Worm (Caenorhabditis elegans): ENCODE measurements around the gene Y38F1A.2.

Gene Y38F1A.2

DNA sequence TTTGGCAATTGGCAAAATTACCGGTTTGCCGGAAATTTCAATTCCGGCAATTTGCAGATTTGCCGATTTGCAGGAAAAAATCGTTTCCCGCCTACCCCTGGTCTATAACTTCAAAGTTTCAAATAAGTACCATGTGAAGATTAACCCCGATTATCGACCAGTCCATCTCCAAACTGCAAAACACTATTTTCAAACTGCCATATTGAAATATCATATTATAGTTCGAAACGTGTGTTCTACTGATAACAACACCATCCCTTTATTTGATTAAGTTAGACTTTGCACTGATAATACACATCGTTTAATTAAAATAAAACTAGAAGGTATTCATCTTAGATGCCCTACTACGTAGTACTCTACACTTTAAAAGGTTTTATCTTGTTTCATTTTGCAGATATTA is 24.6 kb upstream of the Y38F1A.2 start:
- TF ChIP-seq snpc-4 (tag; optimal IDR thresholded peaks at IDR 0.05) (no peak), pqm-1 (tag; optimal IDR thresholded peaks at IDR 0.05) (peak; percentile 22), elt-2 (tag; optimal IDR thresholded peaks at IDR 0.05) (peak; percentile 69), elt-1 (tag; optimal IDR thresholded peaks at IDR 0.05) (no peak)

DNA sequence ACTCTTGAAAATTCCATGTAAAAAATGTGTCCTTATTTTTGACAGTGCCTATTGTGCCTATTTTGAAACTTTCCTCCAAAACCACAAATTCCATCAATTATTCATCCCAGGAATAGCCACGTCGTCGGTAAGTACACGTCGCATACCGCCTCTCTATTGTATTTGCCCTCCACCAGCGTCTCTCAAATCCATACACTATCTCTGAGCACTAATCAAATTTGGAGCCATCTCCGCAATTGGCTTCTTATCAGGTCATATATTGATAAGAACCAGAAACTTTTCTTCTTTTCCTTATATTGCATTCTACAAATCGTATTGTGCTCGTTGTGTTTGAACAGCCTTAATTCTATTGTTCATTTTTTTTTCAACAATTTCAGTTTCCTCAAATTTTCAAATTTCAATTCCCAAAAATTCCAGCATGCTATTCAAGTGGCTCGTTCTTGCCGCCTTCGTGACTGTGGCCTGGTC is 23.3 kb upstream of the Y38F1A.2 start, which contains the start of gene dct-18:
TSS of gene dct-18 (plus strand) at position 418 of the 468 bp plus-strand sequence.
- TF ChIP-seq pha-4 (tag; optimal IDR thresholded peaks at IDR 0.05): peak; percentile 24
- peak; percentile 77 for TF ChIP-seq pqm-1 (tag; optimal IDR thresholded peaks at IDR 0.05)
- TF ChIP-seq elt-2 (tag; optimal IDR thresholded peaks at IDR 0.05): peak; percentile 95
- no peak for TF ChIP-seq nhr-23 (tag; optimal IDR thresholded peaks at IDR 0.05)

DNA sequence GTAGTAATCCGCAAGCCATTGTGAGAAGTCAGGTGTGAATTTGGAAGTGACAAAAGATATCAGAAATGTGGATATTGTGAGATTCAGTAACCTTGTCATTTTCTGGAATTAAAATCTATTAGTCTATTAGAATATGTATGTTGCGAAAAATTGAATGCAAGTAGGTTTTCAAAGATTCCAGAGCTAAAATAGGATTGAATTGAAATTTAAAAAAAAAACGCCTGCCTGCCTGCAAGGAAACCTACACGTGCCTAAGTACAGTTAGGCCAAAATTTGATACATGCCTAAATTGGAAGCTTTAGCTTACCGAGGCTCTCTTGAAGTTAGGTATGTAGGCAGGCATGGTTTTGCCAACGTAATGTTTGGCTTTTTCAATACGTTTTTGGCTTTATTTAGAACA is 19.5 kb upstream of the Y38F1A.2 start, which contains the start of gene lips-9:
TSS of gene lips-9 (minus strand) at position 101 of the 400 bp plus-strand sequence.
- TF ChIP-seq nhr-23 (tag; optimal IDR thresholded peaks at IDR 0.05) (no peak), unc-39 (tag; optimal IDR thresholded peaks at IDR 0.05) (no peak), unc-62 (GFP tag; optimal IDR thresholded peaks at IDR 0.05) (no peak), elt-2 (tag; optimal IDR thresholded peaks at IDR 0.05) (no peak), nhr-237 (tag; optimal IDR thresholded peaks at IDR 0.05) (no peak), nhr-25 (tag; optimal IDR thresholded peaks at IDR 0.05) (no peak), hmg-11 (tag; optimal IDR thresholded peaks at IDR 0.05) (no peak), ztf-4 (tag; optimal IDR thresholded peaks at IDR 0.05) (no peak), elt-3 (tag; optimal IDR thresholded peaks at IDR 0.05) (no peak), lsy-12 (tag; optimal IDR thresholded peaks at IDR 0.05) (no peak), nhr-11 (tag; optimal IDR thresholded peaks at IDR 0.05) (no peak), sea-2 (GFP tag; optimal IDR thresholded peaks at IDR 0.05) (no peak), nfya-1 (tag; optimal IDR thresholded peaks at IDR 0.05; ENCODE audit: insufficient read depth) (no peak), nhr-77 (tag; optimal IDR thresholded peaks at IDR 0.05) (no peak)

DNA sequence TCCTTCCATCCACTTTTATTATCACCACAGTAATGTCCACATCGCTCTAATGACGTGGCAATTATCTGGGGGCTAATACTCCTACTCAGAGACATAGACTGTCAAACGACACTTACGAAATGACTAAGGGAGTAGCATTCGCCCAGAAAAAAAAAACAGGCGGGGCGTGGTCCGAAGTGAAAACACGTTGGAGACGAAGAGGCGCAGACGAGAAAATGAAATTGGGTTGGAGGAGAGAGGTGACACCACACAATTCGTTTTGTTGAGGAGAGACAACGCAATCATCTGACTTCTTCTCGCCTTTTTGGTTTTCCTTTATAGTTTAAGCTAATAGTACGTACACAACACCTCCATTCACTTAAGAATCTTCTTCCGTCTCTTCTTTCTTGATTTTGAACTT is 15.6 kb upstream of the Y38F1A.2 start:
- no peak for TF ChIP-seq egl-27 (tag; optimal IDR thresholded peaks at IDR 0.05)
- no peak for TF ChIP-seq nhr-67 (tag; optimal IDR thresholded peaks at IDR 0.05)
- no peak for TF ChIP-seq lin-39 (tag; optimal IDR thresholded peaks at IDR 0.05)
- TF ChIP-seq elt-3 (tag; optimal IDR thresholded peaks at IDR 0.05): peak in 1 of 3 experiments; percentile 25
- no peak for TF ChIP-seq skn-1 (tag; optimal IDR thresholded peaks at IDR 0.05)
- no peak for TF ChIP-seq hmg-11 (tag; optimal IDR thresholded peaks at IDR 0.05)
- no peak for TF ChIP-seq ceh-82 (tag; optimal IDR thresholded peaks at IDR 0.05)
- TF ChIP-seq nhr-43 (tag; optimal IDR thresholded peaks at IDR 0.05; ENCODE audit: poor library complexity, severe bottlenecking): no peak
- TF ChIP-seq ceh-16 (tag; optimal IDR thresholded peaks at IDR 0.05): no peak
- TF ChIP-seq pha-4 (tag; optimal IDR thresholded peaks at IDR 0.05): no peak
- TF ChIP-seq nhr-23 (tag; optimal IDR thresholded peaks at IDR 0.05): peak; percentile 32
- TF ChIP-seq nhr-25 (tag; optimal IDR thresholded peaks at IDR 0.05): peak; percentile 24
- TF ChIP-seq mml-1 (tag; optimal IDR thresholded peaks at IDR 0.05): no peak

DNA sequence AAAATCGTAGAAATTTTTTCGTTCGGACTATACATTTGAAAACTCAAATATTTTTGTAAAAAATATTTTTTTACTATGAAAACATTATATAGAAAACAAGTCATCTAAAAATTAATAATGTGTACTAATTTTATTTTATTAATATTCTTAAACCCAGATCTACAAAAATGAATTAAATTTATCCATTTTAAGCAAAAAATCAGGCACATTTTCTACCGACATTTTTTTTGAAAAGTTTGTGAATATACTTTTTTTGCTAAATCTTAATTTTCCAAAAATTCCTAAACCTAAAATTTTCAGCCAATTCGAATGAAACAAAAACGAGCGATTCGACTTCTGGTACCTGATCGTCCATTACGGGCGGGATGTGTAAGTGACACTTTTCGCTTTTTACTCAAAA is 15.0 kb upstream of the Y38F1A.2 start, which contains the start of gene arrd-10:
TSS of gene arrd-10 (plus strand) at position 301 of the 400 bp plus-strand sequence.
- TF ChIP-seq aly-2 (tag; optimal IDR thresholded peaks at IDR 0.05): no peak
- TF ChIP-seq tbx-2 (tag; optimal IDR thresholded peaks at IDR 0.05): no peak
- no peak for TF ChIP-seq nhr-67 (tag; optimal IDR thresholded peaks at IDR 0.05)
- TF ChIP-seq lin-15B (tag; optimal IDR thresholded peaks at IDR 0.05): no peak
- no peak for TF ChIP-seq nhr-237 (tag; optimal IDR thresholded peaks at IDR 0.05)
- TF ChIP-seq ceh-9 (tag; optimal IDR thresholded peaks at IDR 0.05): no peak

DNA sequence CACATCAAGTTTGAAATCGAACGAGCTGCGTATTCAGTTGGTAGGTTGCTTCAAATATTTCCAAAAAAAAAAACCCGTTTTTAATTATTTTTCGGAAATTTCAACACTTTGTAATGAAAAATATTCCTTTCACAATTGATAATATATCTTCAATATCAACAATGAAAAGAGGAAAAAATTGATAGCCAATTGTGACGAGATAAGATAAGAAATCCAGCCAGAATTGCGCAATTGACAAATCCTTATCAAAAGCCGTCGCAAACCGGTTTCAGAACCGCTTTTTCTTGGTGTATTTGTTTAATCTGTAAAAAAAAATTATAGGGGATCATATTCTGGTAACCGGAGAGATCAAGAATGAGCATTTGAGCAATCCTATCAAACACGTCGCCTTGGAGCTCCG is 12.3 kb upstream of the Y38F1A.2 start:
- TF ChIP-seq nhr-12 (tag; optimal IDR thresholded peaks at IDR 0.05): no peak
- peak; percentile 68 for TF ChIP-seq nhr-43 (tag; optimal IDR thresholded peaks at IDR 0.05; ENCODE audit: poor library complexity, severe bottlenecking)
- TF ChIP-seq elt-3 (tag; optimal IDR thresholded peaks at IDR 0.05): peak; percentile 51 to 85 (median 83)
- peak; percentile 45 for TF ChIP-seq nhr-23 (tag; optimal IDR thresholded peaks at IDR 0.05)

Measured in whole organism, L3 larva.